Worm (Caenorhabditis elegans) whole organism, midembryonic: ENCODE results near the gene nhr-138.

Source experiments
- T22C8.4 ChIP-seq: fragments of 200-800 bp; sonication (Bioruptor generic); IDR thresholded peaks from 2 replicates; pipeline ENCODE4 v1.3.6; 2022; ENCODE audit warnings: missing genetic modification characterization, missing compliant biosample characterization
- flt-1 ChIP-seq: fragments of 200-800 bp; sonication (Bioruptor generic); IDR thresholded peaks from 2 replicates; pipeline ENCODE4 v1.3.6; 2022; ENCODE audit warnings: missing genetic modification characterization, missing compliant biosample characterization
- med-1 ChIP-seq: sonication (generic microtip); optimal IDR thresholded peaks from 2 replicates; lab custom pipeline; 2017; ENCODE audit warnings: missing genetic modification characterization, mild to moderate bottlenecking, missing compliant biosample characterization, antibody characterized with exemption, missing genetic modification reagents; ENCODE audit not compliant: insufficient read depth
- ztf-29 ChIP-seq: fragments of 200-800 bp; sonication (Bioruptor generic); IDR thresholded peaks from 2 replicates; pipeline ENCODE4 v1.3.6; 2022; ENCODE audit warnings: missing genetic modification reagents, missing genetic modification characterization, missing compliant biosample characterization

DNA sequence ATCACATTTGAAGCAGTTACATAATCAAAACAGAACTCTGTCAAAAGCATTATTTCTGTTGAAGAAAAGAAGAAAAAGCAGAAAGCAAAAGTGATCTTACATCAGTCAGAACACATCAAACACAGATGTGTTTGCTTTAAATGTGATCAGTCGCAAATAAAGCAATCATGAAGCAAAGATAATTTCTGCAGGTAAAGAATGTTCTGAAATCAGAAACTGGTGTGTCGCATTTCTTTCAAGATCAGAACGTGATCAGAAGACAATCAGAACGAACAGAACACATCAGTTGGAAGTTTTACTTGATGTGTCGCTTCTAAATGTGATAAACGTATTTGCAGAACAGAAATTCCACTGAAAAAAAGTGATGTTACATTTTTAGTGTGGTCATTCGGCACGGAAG is 26.0 kb upstream of the nhr-138 start:
- TF ChIP-seq flt-1 (no peak), T22C8.4 (GFP tag; lab: Robert Waterston, UW) (no peak), ztf-29 (no peak), med-1 (GFP tag; lab: Kevin White, UChicago) (no peak)
